Fruit fly (Drosophila melanogaster) whole organism, embryonic: ENCODE data around the gene CG17221.

Experiments
- BEAF-32 ChIP-seq: fragments of 200-800 bp; sonication (Bioruptor generic); optimal IDR thresholded peaks from 3 replicates; lab custom pipeline; 2017; ENCODE audit warnings: missing biosample characterization, missing genetic modification characterization, mild to moderate bottlenecking, moderate library complexity, missing genetic modification reagents
- CG15479 ChIP-seq: fragments of 200-800 bp; sonication (Bioruptor generic); optimal IDR thresholded peaks from 3 replicates; lab custom pipeline; 2019; ENCODE audit warnings: missing biosample characterization, mild to moderate bottlenecking, missing genetic modification characterization, moderate library complexity
- CG15696 ChIP-seq: fragments of 200-800 bp; sonication (Bioruptor generic); optimal IDR thresholded peaks from 2 replicates; lab custom pipeline; 2019; ENCODE audit warnings: missing biosample characterization, mild to moderate bottlenecking, missing genetic modification characterization, moderate library complexity
- CG16813 ChIP-seq: fragments of 200-800 bp; sonication (Bioruptor generic); IDR thresholded peaks from 3 replicates; pipeline ENCODE4 v1.3.6; 2022; ENCODE audit warnings: missing biosample characterization, missing genetic modification characterization; ENCODE audit not compliant: partially characterized antibody
- CG1832 ChIP-seq: fragments of 200-800 bp; sonication (Bioruptor generic); optimal IDR thresholded peaks from 2 replicates; lab custom pipeline; 2017; ENCODE audit warnings: missing biosample characterization, mild to moderate bottlenecking, missing genetic modification characterization, inconsistent platforms
- CG2129 ChIP-seq: fragments of 200-800 bp; sonication (Bioruptor generic); IDR thresholded peaks from 2 replicates; pipeline ENCODE4 v1.3.6; 2022; ENCODE audit warnings: missing biosample characterization, missing genetic modification characterization; ENCODE audit not compliant: partially characterized antibody
- CG32767 ChIP-seq: fragments of 200-800 bp; sonication (Bioruptor generic); IDR thresholded peaks from 2 replicates; pipeline ENCODE4 v1.3.6; 2022; ENCODE audit warnings: missing biosample characterization, missing genetic modification characterization
- CG3838 ChIP-seq: fragments of 200-800 bp; sonication (Bioruptor generic); optimal IDR thresholded peaks from 3 replicates; lab custom pipeline; 2016; ENCODE audit warnings: missing biosample characterization, missing genetic modification characterization
- CG4360 ChIP-seq: fragments of 200-800 bp; sonication (Bioruptor generic); IDR thresholded peaks from 2 replicates; pipeline ENCODE4 v1.3.6; 2022; ENCODE audit warnings: missing biosample characterization, missing genetic modification characterization
- CG6175 ChIP-seq: fragments of 200-800 bp; sonication (Bioruptor generic); IDR thresholded peaks from 3 replicates; pipeline ENCODE4 v1.3.6; 2022; ENCODE audit warnings: missing biosample characterization, missing genetic modification characterization
- CG6791 ChIP-seq: fragments of 200-800 bp; sonication (Bioruptor generic); IDR thresholded peaks from 3 replicates; pipeline ENCODE4 v1.3.6; 2022; ENCODE audit warnings: missing biosample characterization, missing genetic modification characterization; ENCODE audit not compliant: partially characterized antibody
- CG7556 ChIP-seq: fragments of 200-800 bp; sonication (Bioruptor generic); optimal IDR thresholded peaks from 2 replicates; lab custom pipeline; 2017; ENCODE audit warnings: missing biosample characterization, mild to moderate bottlenecking, missing genetic modification characterization
- CG9817 ChIP-seq: fragments of 200-800 bp; sonication (Bioruptor generic); optimal IDR thresholded peaks from 2 replicates; lab custom pipeline; 2018; ENCODE audit warnings: missing biosample characterization, mild to moderate bottlenecking, missing genetic modification characterization, moderate library complexity
- D ChIP-seq, 2 experiments: fragments of 200-800 bp in 1 of 2; fragments of >200 bp in 1 of 2; sonication (Bioruptor generic) in 1 of 2; optimal IDR thresholded peaks; 2 replicates in 1 of 2; 3 replicates in 1 of 2; lab custom pipeline; 2017; ENCODE audit warnings: mild to moderate bottlenecking in 1 of 2, missing biosample characterization in 1 of 2, missing genetic modification characterization in 1 of 2, missing genetic modification reagents in 1 of 2
- Dll ChIP-seq: fragments of 200-800 bp; sonication (Bioruptor generic); IDR thresholded peaks from 4 replicates; pipeline ENCODE4 v1.3.6; 2022; ENCODE audit warnings: missing biosample characterization, missing genetic modification characterization; ENCODE audit not compliant: partially characterized antibody
- Doc3 ChIP-seq: fragments of 200-800 bp; sonication (Bioruptor generic); IDR thresholded peaks from 3 replicates; pipeline ENCODE4 v1.3.6; 2022; ENCODE audit warnings: missing biosample characterization, missing genetic modification characterization; ENCODE audit not compliant: partially characterized antibody
- Elba2 ChIP-seq: fragments of 200-800 bp; sonication (Bioruptor generic); optimal IDR thresholded peaks from 3 replicates; lab custom pipeline; 2016; ENCODE audit warnings: missing biosample characterization, missing genetic modification characterization
- HHEX ChIP-seq: fragments of 200-800 bp; sonication (Bioruptor generic); optimal IDR thresholded peaks from 3 replicates; lab custom pipeline; 2017; ENCODE audit warnings: missing biosample characterization, mild to moderate bottlenecking, missing genetic modification characterization, missing genetic modification reagents
- Med ChIP-seq: fragments of 200-800 bp; sonication (Bioruptor generic); peaks from one replicate; lab custom pipeline; 2016; ENCODE audit warnings: missing biosample characterization, missing genetic modification characterization, mild to moderate bottlenecking, inconsistent platforms, moderate library complexity
- NC2α ChIP-seq: fragments of 200-800 bp; sonication (Bioruptor generic); optimal IDR thresholded peaks from 2 replicates; lab custom pipeline; 2016; ENCODE audit warnings: missing biosample characterization, missing genetic modification characterization
- Nf-YB ChIP-seq: fragments of 200-800 bp; sonication (Bioruptor generic); optimal IDR thresholded peaks from 3 replicates; lab custom pipeline; 2019; ENCODE audit warnings: missing biosample characterization, mild to moderate bottlenecking, missing genetic modification characterization, moderate library complexity
- Pdp1 ChIP-seq, 2 experiments: fragments of 200-800 bp; sonication (Bioruptor generic); optimal IDR thresholded peaks; 3 replicates each; lab custom pipeline; 2016; ENCODE audit warnings: missing biosample characterization in 2 of 2, missing genetic modification characterization in 2 of 2, mild to moderate bottlenecking in 1 of 2, moderate library complexity in 1 of 2
- Scr ChIP-seq: fragments of 200-800 bp; sonication (Bioruptor generic); IDR thresholded peaks from 2 replicates; pipeline ENCODE4 v1.3.6; 2022; ENCODE audit warnings: missing biosample characterization, missing genetic modification characterization; ENCODE audit not compliant: partially characterized antibody
- YL-1 ChIP-seq: fragments of 200-800 bp; sonication (Bioruptor generic); optimal IDR thresholded peaks from 3 replicates; lab custom pipeline; 2017; ENCODE audit warnings: missing biosample characterization, mild to moderate bottlenecking, missing genetic modification characterization
- ac ChIP-seq: fragments of 200-800 bp; sonication (Bioruptor generic); optimal IDR thresholded peaks from 3 replicates; lab custom pipeline; 2017; ENCODE audit warnings: missing biosample characterization, mild to moderate bottlenecking, missing genetic modification characterization
- amos ChIP-seq: fragments of 200-800 bp; sonication (Bioruptor generic); IDR thresholded peaks from 2 replicates; pipeline ENCODE4 v1.3.6; 2022; ENCODE audit warnings: missing biosample characterization, missing genetic modification characterization; ENCODE audit not compliant: partially characterized antibody
- ase ChIP-seq: fragments of 200-800 bp; sonication (Bioruptor generic); IDR thresholded peaks from 3 replicates; pipeline ENCODE4 v1.3.6; 2022; ENCODE audit warnings: missing biosample characterization, missing genetic modification characterization
- bsh ChIP-seq, 2 experiments: fragments of 200-800 bp; sonication (Bioruptor generic); optimal IDR thresholded peaks; 2 replicates each; lab custom pipeline; 2017 to 2018; ENCODE audit warnings: mild to moderate bottlenecking in 2 of 2, missing biosample characterization in 2 of 2, missing genetic modification characterization in 2 of 2, moderate library complexity in 1 of 2
- cad ChIP-seq: fragments of >200 bp; optimal IDR thresholded peaks from 2 replicates; lab custom pipeline; 2017; ENCODE audit warnings: missing biosample characterization, missing genetic modification characterization
- crol ChIP-seq: fragments of 200-800 bp; sonication (Bioruptor generic); IDR thresholded peaks from 2 replicates; pipeline ENCODE4 v1.3.6; 2022; ENCODE audit warnings: missing biosample characterization, missing genetic modification characterization
- eve ChIP-seq, 2 experiments: fragments of >200 bp; optimal IDR thresholded peaks; 2 replicates each; lab custom pipeline; 2017; ENCODE audit warnings: missing biosample characterization in 2 of 2, missing genetic modification characterization in 2 of 2
- fd102C ChIP-seq: fragments of 200-800 bp; sonication (Bioruptor generic); optimal IDR thresholded peaks from 2 replicates; lab custom pipeline; 2018; ENCODE audit warnings: missing biosample characterization, mild to moderate bottlenecking, missing genetic modification characterization, moderate library complexity
- gsb-n ChIP-seq: fragments of 200-800 bp; sonication (Bioruptor generic); optimal IDR thresholded peaks from 3 replicates; lab custom pipeline; 2018; ENCODE audit warnings: missing biosample characterization, mild to moderate bottlenecking, missing genetic modification characterization
- kah ChIP-seq: fragments of 200-800 bp; sonication (Bioruptor generic); optimal IDR thresholded peaks from 2 replicates; lab custom pipeline; 2018; ENCODE audit warnings: missing biosample characterization, mild to moderate bottlenecking, missing genetic modification characterization
- kni ChIP-seq: fragments of 200-800 bp; sonication (Bioruptor generic); optimal IDR thresholded peaks from 3 replicates; lab custom pipeline; 2017; ENCODE audit warnings: mild to moderate bottlenecking, missing biosample characterization, missing genetic modification reagents, missing genetic modification characterization
- phol ChIP-seq: fragments of 200-800 bp; sonication (Bioruptor generic); optimal IDR thresholded peaks from 3 replicates; lab custom pipeline; 2018; ENCODE audit warnings: missing biosample characterization, mild to moderate bottlenecking, missing genetic modification characterization, moderate library complexity
- scrt ChIP-seq: fragments of 200-800 bp; sonication (Bioruptor generic); optimal IDR thresholded peaks from 2 replicates; lab custom pipeline; 2018; ENCODE audit warnings: missing biosample characterization, mild to moderate bottlenecking, missing genetic modification characterization, moderate library complexity
- sim ChIP-seq: fragments of 200-800 bp; sonication (Bioruptor generic); IDR thresholded peaks from 2 replicates; pipeline ENCODE4 v1.3.6; 2022; ENCODE audit warnings: missing biosample characterization, missing genetic modification characterization
- sna ChIP-seq: fragments of 200-800 bp; sonication (Bioruptor generic); IDR thresholded peaks from 2 replicates; pipeline ENCODE4 v1.3.6; 2022; ENCODE audit warnings: missing biosample characterization, missing genetic modification characterization; ENCODE audit not compliant: partially characterized antibody
- sob ChIP-seq: fragments of 200-800 bp; sonication (Bioruptor generic); IDR thresholded peaks from 2 replicates; pipeline ENCODE4 v1.3.6; 2022; ENCODE audit warnings: missing biosample characterization, missing genetic modification characterization
- tll ChIP-seq, 2 experiments: fragments of 200-800 bp in 1 of 2; fragments of >200 bp in 1 of 2; sonication (Bioruptor generic) in 1 of 2; optimal IDR thresholded peaks; 2 replicates each; lab custom pipeline; 2017 to 2019; ENCODE audit warnings: missing biosample characterization in 2 of 2, missing genetic modification characterization in 2 of 2, mild to moderate bottlenecking in 1 of 2, moderate library complexity in 1 of 2
- unc-4 ChIP-seq: fragments of 200-800 bp; sonication (Bioruptor generic); IDR thresholded peaks from 2 replicates; pipeline ENCODE4 v1.3.6; 2022; ENCODE audit warnings: missing biosample characterization, missing genetic modification characterization; ENCODE audit not compliant: partially characterized antibody
- unpg ChIP-seq: fragments of 200-800 bp; sonication (Bioruptor generic); optimal IDR thresholded peaks from 3 replicates; lab custom pipeline; 2018; ENCODE audit warnings: missing biosample characterization, mild to moderate bottlenecking, missing genetic modification characterization, moderate library complexity
- vnd ChIP-seq: fragments of 200-800 bp; sonication (Bioruptor generic); IDR thresholded peaks from 3 replicates; pipeline ENCODE4 v1.3.6; 2022; ENCODE audit warnings: missing biosample characterization, missing genetic modification characterization; ENCODE audit not compliant: partially characterized antibody
- vvl ChIP-seq: fragments of 200-800 bp; sonication (Bioruptor generic); IDR thresholded peaks from 2 replicates; pipeline ENCODE4 v1.3.6; 2022; ENCODE audit warnings: missing biosample characterization, missing genetic modification characterization

The CG17221 gene

dm6 chr2L:2999609-3000008 is 40.2 kb upstream of the CG17221 start (continued):
- TF ChIP-seq ase (GFP tag; lab: Robert Waterston, UW), result no peak
- TF ChIP-seq CG32767 (GFP tag; lab: Robert Waterston, UW), result 0 out of 2 replicates have a peak, but pooled peaks have one; percentile 36
- TF ChIP-seq Med (GFP tag; lab: Kevin White, UChicago), result peak; percentile 3
- TF ChIP-seq CG9817 (tag; lab: Kevin White, UChicago), result no peak
- TF ChIP-seq eve (GFP tag; optimal IDR thresholded peaks at IDR 0.05; lab: Kevin White, UChicago), result no peak
- TF ChIP-seq unpg (GFP tag; lab: Kevin White, UChicago), result no peak
- peak; percentile 72 for TF ChIP-seq fd102C (GFP tag; lab: Kevin White, UChicago)
- peak; percentile 4 for TF ChIP-seq CG15696 (tag; lab: Kevin White, UChicago)
- no peak for TF ChIP-seq sim
- peak; percentile 3 for TF ChIP-seq YL-1 (GFP tag; lab: Kevin White, UChicago)
- TF ChIP-seq ac (GFP tag; lab: Kevin White, UChicago), result peak; percentile 44

- TF ChIP-seq amos (GFP tag; lab: Robert Waterston, UW), result peak; percentile 20; the same call in 1 of the 2 replicates
- TF ChIP-seq phol (tag; lab: Kevin White, UChicago), result no peak
- TF ChIP-seq Scr (GFP tag; lab: Robert Waterston, UW), result peak; percentile 57
- peak in 1 of 2 experiments; percentile 93 for TF ChIP-seq tll (GFP tag; optimal IDR thresholded peaks at IDR 0.05; lab: Kevin White, UChicago)
- TF ChIP-seq CG1832 (GFP tag; lab: Kevin White, UChicago), result peak; percentile 43
- peak; percentile 66; the same call in 1 of the 2 replicates for TF ChIP-seq vvl (GFP tag; lab: Robert Waterston, UW)
- peak; percentile 53 for TF ChIP-seq Nf-YB (GFP tag; lab: Kevin White, UChicago)
- no peak for TF ChIP-seq CG7556
- peak; percentile 31; the same call in 1 of the 2 replicates for TF ChIP-seq CG2129
- no peak for TF ChIP-seq HHEX (GFP tag; lab: Kevin White, UChicago)
- TF ChIP-seq sob (GFP tag; lab: Robert Waterston, UW), result no peak
- peak; percentile 82 for TF ChIP-seq CG4360
- 0 out of 2 replicates have a peak, but pooled peaks have one; percentile 35 for TF ChIP-seq sna (GFP tag; lab: Robert Waterston, UW)
- TF ChIP-seq Elba2 (GFP tag; lab: Kevin White, UChicago), result no peak
- peak in 1 of 2 experiments; percentile 37 for TF ChIP-seq Pdp1 (GFP tag; optimal IDR thresholded peaks at IDR 0.05; lab: Kevin White, UChicago)
- TF ChIP-seq bsh (GFP tag; optimal IDR thresholded peaks at IDR 0.05; lab: Kevin White, UChicago), result no peak
- 0 out of 3 replicates have a peak, but pooled peaks have one; percentile 4 for TF ChIP-seq CG6791 (GFP tag; lab: Robert Waterston, UW)
- peak; percentile 41 for TF ChIP-seq CG3838
- TF ChIP-seq D (optimal IDR thresholded peaks at IDR 0.05; lab: Kevin White, UChicago), result peak; percentile 91
- TF ChIP-seq D (GFP tag; optimal IDR thresholded peaks at IDR 0.05; lab: Kevin White, UChicago), result no peak
- no peak for TF ChIP-seq fd102C (GFP tag; lab: Kevin White, UChicago)
- 0 out of 2 replicates have a peak, but pooled peaks have one; percentile 17 for TF ChIP-seq unc-4 (GFP tag; lab: Robert Waterston, UW)
- TF ChIP-seq CG6175 (GFP tag; lab: Robert Waterston, UW), result 0 out of 3 replicates have a peak, but pooled peaks have one; percentile 30
- peak; percentile 49; the same call in 2 of the 3 replicates for TF ChIP-seq Doc3 (GFP tag; lab: Robert Waterston, UW)
- TF ChIP-seq CG15479 (GFP tag; lab: Kevin White, UChicago), result peak; percentile 90
- peak; percentile 54; the same call in 1 of the 4 replicates for TF ChIP-seq Dll
- TF ChIP-seq scrt (GFP tag; lab: Kevin White, UChicago), result peak; percentile 45
- peak; percentile 79 for TF ChIP-seq kah (GFP tag; lab: Kevin White, UChicago)
- peak; percentile 26 for TF ChIP-seq gsb-n (tag; lab: Kevin White, UChicago)
- TF ChIP-seq crol (GFP tag; lab: Robert Waterston, UW), result 0 out of 2 replicates have a peak, but pooled peaks have one; percentile 29
- peak; percentile 83 for TF ChIP-seq cad (GFP tag; lab: Kevin White, UChicago)
- no peak for TF ChIP-seq NC2α (GFP tag; lab: Kevin White, UChicago)
- peak; percentile 41 for TF ChIP-seq BEAF-32
- peak; percentile 31; the same call in 1 of the 3 replicates for TF ChIP-seq CG16813 (GFP tag; lab: Robert Waterston, UW)
- no peak for TF ChIP-seq vnd (GFP tag; lab: Robert Waterston, UW)
- peak; percentile 45 for TF ChIP-seq kni (GFP tag; lab: Kevin White, UChicago)
These were observed 39.2 kb upstream of the CG17221 start for dm6 chr2L:3000517-3000934.
